Worm (Caenorhabditis elegans) whole organism, late embryonic: ENCODE measurements around the gene ncs-7.
"Not testable (repeated sequence)": the region's sequence is repeated elsewhere in the genome, so short reads cannot be mapped to it uniquely, and the experiment has no call there.

Experiments used
- ahr-1 ChIP-seq: sonication (generic microtip); optimal IDR thresholded peaks from 2 replicates; lab custom pipeline; 2016; ENCODE audit warnings: missing genetic modification characterization, missing compliant biosample characterization
- ceh-19 ChIP-seq: fragments of 200-800 bp; sonication (Bioruptor generic); optimal IDR thresholded peaks from 2 replicates; lab custom pipeline; 2018; ENCODE audit warnings: mild to moderate bottlenecking, missing genetic modification characterization, missing compliant biosample characterization
- fax-1 ChIP-seq: sonication (generic microtip); optimal IDR thresholded peaks from 2 replicates; lab custom pipeline; 2016; ENCODE audit warnings: missing genotype, missing genetic modification characterization, missing compliant biosample characterization
- fkh-10 ChIP-seq: fragments of 150-350 bp; optimal IDR thresholded peaks from 2 replicates; lab custom pipeline; 2014; ENCODE audit warnings: missing biosample characterization, missing genetic modification reagents, missing genetic modification characterization
- lin-11 ChIP-seq: fragments of 200-800 bp; sonication (Bioruptor generic); optimal IDR thresholded peaks from 2 replicates; lab custom pipeline; 2018; ENCODE audit warnings: mild to moderate bottlenecking, missing genetic modification characterization, missing compliant biosample characterization
- pha-2 ChIP-seq: sonication (generic microtip); optimal IDR thresholded peaks from 2 replicates; lab custom pipeline; 2017; ENCODE audit warnings: mild to moderate bottlenecking, missing genetic modification characterization, missing compliant biosample characterization
- pha-4 ChIP-seq: fragments of 150-350 bp; optimal IDR thresholded peaks from 2 replicates; lab custom pipeline; 2018; ENCODE audit warnings: missing biosample characterization, missing genetic modification reagents, missing genetic modification characterization
- pqm-1 ChIP-seq: sonication (generic microtip); optimal IDR thresholded peaks from 2 replicates; lab custom pipeline; 2016; ENCODE audit warnings: missing genetic modification characterization, missing compliant biosample characterization
- rnt-1 ChIP-seq: sonication (generic microtip); optimal IDR thresholded peaks from 2 replicates; lab custom pipeline; 2016; ENCODE audit warnings: missing genetic modification characterization, missing compliant biosample characterization
- tbx-7 ChIP-seq: sonication (generic microtip); optimal IDR thresholded peaks from 2 replicates; lab custom pipeline; 2016; ENCODE audit warnings: missing genotype, missing genetic modification characterization, missing compliant biosample characterization

- not testable (repeated sequence) for TF ChIP-seq pha-2 (tag; lab: Kevin White, UChicago); tbx-7 (tag; lab: Kevin White, UChicago); lin-11 (tag; lab: Kevin White, UChicago); ahr-1 (tag; lab: Kevin White, UChicago); fkh-10 (GFP tag; lab: Kevin White, UChicago); rnt-1 (tag; lab: Kevin White, UChicago); ceh-19 (GFP tag; lab: Kevin White, UChicago); fax-1; pha-4 (tag; lab: Kevin White, UChicago); pqm-1
These were observed 35.0 kb downstream of the ncs-7 start, which contains the start of gene tmem-218 for ce11 chrX:17649380-17649779.
